Worm (Caenorhabditis elegans) whole organism, young adult: ENCODE results near the gene vps-54.

Experiments used
- B0019.2 ChIP-seq: fragments of 200-800 bp; sonication (Bioruptor generic); conservative IDR thresholded peaks from 2 replicates; pipeline ENCODE4 v1.3.6; 2022; ENCODE audit warnings: missing genetic modification reagents, missing genetic modification characterization, missing compliant biosample characterization
- B0336.3 ChIP-seq: fragments of 200-800 bp; sonication (Bioruptor generic); IDR thresholded peaks from 2 replicates; pipeline ENCODE4 v1.3.6; 2022; ENCODE audit warnings: missing genetic modification characterization, missing compliant biosample characterization
- D2030.7 ChIP-seq: fragments of 200-800 bp; sonication (Bioruptor generic); IDR thresholded peaks from 2 replicates; pipeline ENCODE4 v1.3.6; 2022; ENCODE audit warnings: missing genetic modification reagents, missing genetic modification characterization, missing compliant biosample characterization
- F23B12.7 ChIP-seq: sonication (generic microtip); optimal IDR thresholded peaks from 2 replicates; lab custom pipeline; 2017; ENCODE audit warnings: missing genetic modification characterization, mild to moderate bottlenecking, missing compliant biosample characterization, antibody characterized with exemption, moderate library complexity; ENCODE audit not compliant: insufficient read depth
- F57A8.1 ChIP-seq: fragments of 200-800 bp; sonication (Bioruptor generic); optimal IDR thresholded peaks from 2 replicates; lab custom pipeline; 2018; ENCODE audit warnings: mild to moderate bottlenecking, missing genetic modification characterization, moderate library complexity, missing compliant biosample characterization
- K11D2.4 ChIP-seq: fragments of 200-800 bp; sonication (Bioruptor generic); IDR thresholded peaks from 2 replicates; pipeline ENCODE4 v1.3.6; 2022; ENCODE audit warnings: missing genetic modification reagents, missing genetic modification characterization, missing compliant biosample characterization
- Y67H2A.10 ChIP-seq: fragments of 200-800 bp; sonication (Bioruptor generic); conservative IDR thresholded peaks from 2 replicates; pipeline ENCODE4 v1.3.6; 2022; ENCODE audit warnings: missing genetic modification reagents, missing genetic modification characterization, missing compliant biosample characterization
- Y95B8A.8 ChIP-seq: fragments of 200-800 bp; sonication (Bioruptor generic); IDR thresholded peaks from 2 replicates; pipeline ENCODE4 v1.3.6; 2022; ENCODE audit warnings: missing genetic modification reagents, missing genetic modification characterization, missing compliant biosample characterization
- akir-1 ChIP-seq: fragments of 200-800 bp; sonication (Bioruptor generic); optimal IDR thresholded peaks from 2 replicates; lab custom pipeline; 2018; ENCODE audit warnings: mild to moderate bottlenecking, missing genetic modification characterization, moderate library complexity, missing compliant biosample characterization
- aptf-3 ChIP-seq: fragments of 200-800 bp; sonication (Bioruptor generic); IDR thresholded peaks from 2 replicates; pipeline ENCODE4 v1.3.6; 2022; ENCODE audit warnings: missing genetic modification characterization, missing compliant biosample characterization
- atf-7 ChIP-seq: sonication (generic microtip); optimal IDR thresholded peaks from 2 replicates; lab custom pipeline; 2017; ENCODE audit warnings: mild to moderate bottlenecking, missing genetic modification characterization, missing compliant biosample characterization
- attf-3 ChIP-seq: fragments of 200-800 bp; sonication (Bioruptor generic); conservative IDR thresholded peaks from 2 replicates; pipeline ENCODE4 v1.3.6; 2022; ENCODE audit warnings: missing genetic modification reagents, missing genetic modification characterization, missing compliant biosample characterization
- ceh-100 ChIP-seq: fragments of 200-800 bp; sonication (Bioruptor generic); IDR thresholded peaks from 2 replicates; pipeline ENCODE4 v1.3.6; 2022; ENCODE audit warnings: missing genetic modification reagents, missing genetic modification characterization, missing compliant biosample characterization
- ceh-27 ChIP-seq: fragments of 200-800 bp; sonication (Bioruptor generic); optimal IDR thresholded peaks from 2 replicates; lab custom pipeline; 2018; ENCODE audit warnings: mild to moderate bottlenecking, missing genetic modification characterization, moderate library complexity, missing compliant biosample characterization
- ceh-40 ChIP-seq: fragments of 200-800 bp; sonication (Bioruptor generic); IDR thresholded peaks from 2 replicates; pipeline ENCODE4 v1.3.6; 2022; ENCODE audit warnings: missing genetic modification characterization, missing compliant biosample characterization
- ceh-58 ChIP-seq: fragments of 200-800 bp; sonication (Bioruptor generic); IDR thresholded peaks from 2 replicates; pipeline ENCODE4 v1.3.6; 2022; ENCODE audit warnings: missing genetic modification characterization, missing compliant biosample characterization
- ceh-91 ChIP-seq: fragments of 200-800 bp; sonication (Bioruptor generic); IDR thresholded peaks from 2 replicates; pipeline ENCODE4 v1.3.6; 2022; ENCODE audit warnings: missing genetic modification reagents, missing genetic modification characterization, missing compliant biosample characterization
- die-1 ChIP-seq: sonication (generic microtip); optimal IDR thresholded peaks from 2 replicates; lab custom pipeline; 2016; ENCODE audit warnings: missing genotype, mild to moderate bottlenecking, missing genetic modification characterization, missing compliant biosample characterization
- efl-1 ChIP-seq: fragments of 150-350 bp; optimal IDR thresholded peaks from 2 replicates; lab custom pipeline; 2014; ENCODE audit warnings: missing biosample characterization, missing genetic modification reagents, missing genetic modification characterization
- egrh-3 ChIP-seq: fragments of 200-800 bp; sonication (Bioruptor generic); IDR thresholded peaks from 2 replicates; pipeline ENCODE4 v1.3.6; 2022; ENCODE audit warnings: missing genetic modification reagents, missing genetic modification characterization, missing compliant biosample characterization
- ekl-4 ChIP-seq: fragments of 200-800 bp; sonication (Bioruptor generic); IDR thresholded peaks from 2 replicates; pipeline ENCODE4 v1.3.6; 2022; ENCODE audit warnings: missing genetic modification reagents, missing genetic modification characterization, missing compliant biosample characterization
- gei-17 ChIP-seq: fragments of 200-800 bp; sonication (Bioruptor generic); optimal IDR thresholded peaks from 2 replicates; lab custom pipeline; 2018; ENCODE audit warnings: mild to moderate bottlenecking, missing genetic modification characterization, missing compliant biosample characterization
- hlh-12 ChIP-seq: sonication (generic microtip); optimal IDR thresholded peaks from 2 replicates; lab custom pipeline; 2016; ENCODE audit warnings: missing genetic modification characterization, missing compliant biosample characterization
- hlh-26 ChIP-seq: fragments of 200-800 bp; sonication (Bioruptor generic); conservative IDR thresholded peaks from 2 replicates; pipeline ENCODE4 v1.3.6; 2022; ENCODE audit warnings: missing genetic modification reagents, missing genetic modification characterization, missing compliant biosample characterization
- hmg-20 ChIP-seq: fragments of 200-800 bp; sonication (Bioruptor generic); IDR thresholded peaks from 2 replicates; pipeline ENCODE4 v1.3.6; 2022; ENCODE audit warnings: missing genetic modification reagents, missing genetic modification characterization, missing compliant biosample characterization
- let-607 ChIP-seq, 2 experiments: fragments of 200-800 bp in 1 of 2; sonication (Bioruptor generic) in 1 of 2; sonication (generic microtip) in 1 of 2; optimal IDR thresholded peaks; 2 replicates each; lab custom pipeline; 2016 to 2018; ENCODE audit warnings: mild to moderate bottlenecking in 2 of 2, missing compliant biosample characterization in 2 of 2, missing genetic modification characterization in 2 of 2, moderate library complexity in 2 of 2, missing genotype in 1 of 2
- madf-10 ChIP-seq: sonication (generic microtip); optimal IDR thresholded peaks from 2 replicates; lab custom pipeline; 2016; ENCODE audit warnings: mild to moderate bottlenecking, missing genetic modification characterization, missing compliant biosample characterization
- madf-6 ChIP-seq: fragments of 200-800 bp; sonication (Bioruptor generic); IDR thresholded peaks from 2 replicates; pipeline ENCODE4 v1.3.6; 2022; ENCODE audit warnings: missing genetic modification reagents, missing genetic modification characterization, missing compliant biosample characterization
- madf-8 ChIP-seq: fragments of 200-800 bp; sonication (Bioruptor generic); conservative IDR thresholded peaks from 2 replicates; pipeline ENCODE4 v1.3.6; 2022; ENCODE audit warnings: missing genetic modification reagents, missing genetic modification characterization, missing compliant biosample characterization
- mcd-1 ChIP-seq: fragments of 200-800 bp; sonication (Bioruptor generic); IDR thresholded peaks from 2 replicates; pipeline ENCODE4 v1.3.6; 2022; ENCODE audit warnings: missing genetic modification reagents, missing genetic modification characterization, missing compliant biosample characterization
- mel-28 ChIP-seq: sonication (generic microtip); optimal IDR thresholded peaks from 2 replicates; lab custom pipeline; 2016; ENCODE audit warnings: borderline replicate concordance, mild to moderate bottlenecking, missing genetic modification characterization, missing compliant biosample characterization
- mes-4 ChIP-seq: sonication (generic microtip); optimal IDR thresholded peaks from 2 replicates; lab custom pipeline; 2016; ENCODE audit warnings: missing genotype, missing genetic modification characterization, missing compliant biosample characterization
- nfya-1 ChIP-seq: sonication (generic microtip); optimal IDR thresholded peaks from 2 replicates; lab custom pipeline; 2017; ENCODE audit warnings: antibody characterized with exemption, missing compliant biosample characterization, missing genetic modification characterization, borderline replicate concordance; ENCODE audit not compliant: insufficient read depth
- nfyb-1 ChIP-seq: fragments of 200-800 bp; sonication (Bioruptor generic); IDR thresholded peaks from 2 replicates; pipeline ENCODE4 v1.3.6; 2022; ENCODE audit warnings: missing genetic modification reagents, missing genetic modification characterization, missing compliant biosample characterization
- nhr-80 ChIP-seq: sonication (generic microtip); optimal IDR thresholded peaks from 2 replicates; lab custom pipeline; 2016; ENCODE audit warnings: missing genetic modification characterization, missing compliant biosample characterization
- pbrm-1 ChIP-seq: fragments of 200-800 bp; sonication (Bioruptor generic); IDR thresholded peaks from 2 replicates; pipeline ENCODE4 v1.3.6; 2022; ENCODE audit warnings: missing genetic modification reagents, missing genetic modification characterization, missing compliant biosample characterization
- pha-4 ChIP-seq: fragments of 150-350 bp; sonication (generic microtip); optimal IDR thresholded peaks from 2 replicates; lab custom pipeline; 2014; ENCODE audit warnings: missing biosample characterization, missing genetic modification reagents, missing genetic modification characterization
- repo-1 ChIP-seq: sonication (generic microtip); optimal IDR thresholded peaks from 2 replicates; lab custom pipeline; 2017; ENCODE audit warnings: mild to moderate bottlenecking, missing genetic modification characterization, missing compliant biosample characterization
- snpc-1.1 ChIP-seq: sonication (generic microtip); optimal IDR thresholded peaks from 2 replicates; lab custom pipeline; 2017; ENCODE audit warnings: missing genetic modification characterization, mild to moderate bottlenecking, missing compliant biosample characterization, antibody characterized with exemption, moderate library complexity, missing genotype, missing genetic modification reagents; ENCODE audit not compliant: insufficient read depth
- snpc-1.3 ChIP-seq: sonication (generic microtip); optimal IDR thresholded peaks from 2 replicates; lab custom pipeline; 2017; ENCODE audit warnings: missing genetic modification characterization, mild to moderate bottlenecking, missing compliant biosample characterization, antibody characterized with exemption, moderate library complexity, missing genotype, missing genetic modification reagents; ENCODE audit not compliant: insufficient read depth
- somi-1 ChIP-seq: fragments of 200-800 bp; sonication (Bioruptor generic); optimal IDR thresholded peaks from 2 replicates; lab custom pipeline; 2018; ENCODE audit warnings: mild to moderate bottlenecking, missing genetic modification characterization, missing compliant biosample characterization
- tbp1 ChIP-seq: fragments of 200-800 bp; sonication (Bioruptor generic); optimal IDR thresholded peaks from 2 replicates; lab custom pipeline; 2018; ENCODE audit warnings: mild to moderate bottlenecking, missing genetic modification characterization, missing compliant biosample characterization
- tlf-1 ChIP-seq: fragments of 200-800 bp; sonication (Bioruptor generic); optimal IDR thresholded peaks from 2 replicates; lab custom pipeline; 2018; ENCODE audit warnings: mild to moderate bottlenecking, missing genetic modification characterization, missing compliant biosample characterization
- unc-130 ChIP-seq: sonication (generic microtip); optimal IDR thresholded peaks from 2 replicates; lab custom pipeline; 2016; ENCODE audit warnings: missing genetic modification reagents, missing genetic modification characterization, missing compliant biosample characterization
- ztf-18 ChIP-seq: sonication (generic microtip); optimal IDR thresholded peaks from 2 replicates; lab custom pipeline; 2016; ENCODE audit warnings: missing genotype, mild to moderate bottlenecking, missing genetic modification characterization, missing compliant biosample characterization
- ztf-22 ChIP-seq: fragments of 200-800 bp; sonication (Bioruptor generic); optimal IDR thresholded peaks from 2 replicates; lab custom pipeline; 2018; ENCODE audit warnings: mild to moderate bottlenecking, missing genetic modification characterization, moderate library complexity, missing compliant biosample characterization

The vps-54 gene

ce11 chrV:10580638-10581037 is 4.4 kb upstream of the vps-54 start:
- TF ChIP-seq pbrm-1 (GFP tag; lab: Robert Waterston, UW) = no peak
- TF ChIP-seq nhr-80 (tag; lab: Kevin White, UChicago) = peak; percentile 56

ce11 chrV:10578938-10579337 is 2.7 kb upstream of the vps-54 start, which contains the start of the genes erh-1 and lpd-9:
Gene erh-1, minus strand, starts transcription at chrV:10579141.
Gene lpd-9, plus strand, starts transcription at chrV:10579305.
- TF ChIP-seq hmg-20 (GFP tag; lab: Robert Waterston, UW) = peak; percentile 48; the same call in 1 of the 2 replicates
- TF ChIP-seq B0336.3 (GFP tag; lab: Robert Waterston, UW) = peak; percentile 81
- peak; percentile 49 for TF ChIP-seq tlf-1 (GFP tag; lab: Kevin White, UChicago)
- no peak for TF ChIP-seq F57A8.1 (GFP tag; lab: Kevin White, UChicago)
- no peak for TF ChIP-seq ceh-40 (GFP tag; lab: Robert Waterston, UW)
- peak; percentile 84 for TF ChIP-seq ekl-4 (GFP tag; lab: Robert Waterston, UW)
- peak; percentile 72 for TF ChIP-seq pbrm-1 (GFP tag; lab: Robert Waterston, UW)
- peak; percentile 71 for TF ChIP-seq madf-6 (GFP tag; lab: Robert Waterston, UW)
- TF ChIP-seq mes-4 (tag; lab: Kevin White, UChicago) = no peak
- TF ChIP-seq egrh-3 (GFP tag; lab: Robert Waterston, UW) = no peak
- TF ChIP-seq nfyb-1 (GFP tag; lab: Robert Waterston, UW) = peak; percentile 74
- TF ChIP-seq die-1 = no peak
- TF ChIP-seq gei-17 = peak; percentile 23
- peak; percentile 40; the same call in 1 of the 2 replicates for TF ChIP-seq madf-8 (GFP tag; lab: Robert Waterston, UW)
- TF ChIP-seq snpc-1.1 = no peak
- peak; percentile 13 for TF ChIP-seq F23B12.7 (tag; lab: Kevin White, UChicago)
- peak; percentile 2 for TF ChIP-seq atf-7 (tag; lab: Kevin White, UChicago)
- TF ChIP-seq mel-28 (tag; lab: Kevin White, UChicago) = no peak
- TF ChIP-seq somi-1 (GFP tag; lab: Kevin White, UChicago) = no peak
- TF ChIP-seq aptf-3 (GFP tag; lab: Robert Waterston, UW) = no peak
- peak; percentile 82 for TF ChIP-seq mcd-1 (GFP tag; lab: Robert Waterston, UW)
- peak; percentile 7 for TF ChIP-seq ceh-27 (GFP tag; lab: Kevin White, UChicago)
- TF ChIP-seq ceh-58 (GFP tag; lab: Robert Waterston, UW) = no peak
- peak; percentile 98 for TF ChIP-seq ztf-18 (tag; lab: Kevin White, UChicago)
- peak; percentile 52 for TF ChIP-seq tbp1 (GFP tag; lab: Kevin White, UChicago)
- TF ChIP-seq nfya-1 (tag; lab: Kevin White, UChicago) = no peak
- no peak for TF ChIP-seq madf-10 (tag; lab: Kevin White, UChicago)
- TF ChIP-seq pha-4 = no peak
- peak; percentile 57 for TF ChIP-seq snpc-1.3 (tag; lab: Kevin White, UChicago)
- no peak for TF ChIP-seq Y67H2A.10 (GFP tag; lab: Robert Waterston, UW)
- TF ChIP-seq Y95B8A.8 (GFP tag; lab: Robert Waterston, UW) = no peak
- peak; percentile 63; the same call in 1 of the 2 replicates for TF ChIP-seq K11D2.4 (GFP tag; lab: Robert Waterston, UW)
- TF ChIP-seq akir-1 = no peak
- no peak for TF ChIP-seq hlh-26 (GFP tag; lab: Robert Waterston, UW)
- TF ChIP-seq ceh-91 (GFP tag; lab: Robert Waterston, UW) = no peak
- TF ChIP-seq ceh-100 (GFP tag; lab: Robert Waterston, UW) = no peak; the same call in 1 of the 2 replicates
- no peak for TF ChIP-seq B0019.2 (GFP tag; lab: Robert Waterston, UW)
- TF ChIP-seq let-607 (tag; optimal IDR thresholded peaks at IDR 0.05; lab: Kevin White, UChicago) = peak; percentile 38 to 78
- TF ChIP-seq efl-1 = peak; percentile 2
- no peak for TF ChIP-seq unc-130 (GFP tag; lab: Kevin White, UChicago)
- no peak for TF ChIP-seq hlh-12 (tag; lab: Kevin White, UChicago)
- TF ChIP-seq D2030.7 (GFP tag; lab: Robert Waterston, UW) = peak; percentile 43; the same call in 1 of the 2 replicates
- no peak for TF ChIP-seq ztf-22 (GFP tag; lab: Kevin White, UChicago)
- TF ChIP-seq repo-1 (tag; lab: Kevin White, UChicago) = peak; percentile 70
- peak; percentile 44; the same call in 1 of the 2 replicates for TF ChIP-seq attf-3 (GFP tag; lab: Robert Waterston, UW)
